Worm (Caenorhabditis elegans): Measurements from ENCODE around the gene wdr-5.2.

Gene wdr-5.2

ce11 chrX:14320298-14320697 is 29.6 kb upstream of the wdr-5.2 start, which contains the start of gene C11H1.9:
Gene C11H1.9 (minus strand): TSS chrX:14320398.
- no peak for TF ChIP-seq hmg-4 (GFP tag; optimal IDR thresholded peaks at IDR 0.05)
- no peak for TF ChIP-seq tra-4 (tag; optimal IDR thresholded peaks at IDR 0.05)
- no peak for TF ChIP-seq hmbx-1 (tag; optimal IDR thresholded peaks at IDR 0.05)
- TF ChIP-seq ama-1 (optimal IDR thresholded peaks at IDR 0.05): no peak
- TF ChIP-seq B0310.2 (tag; optimal IDR thresholded peaks at IDR 0.05): no peak
- TF ChIP-seq F13C5.2 (tag; optimal IDR thresholded peaks at IDR 0.05): no peak
- no peak for TF ChIP-seq hnd-1 (tag; optimal IDR thresholded peaks at IDR 0.05)
- TF ChIP-seq ceh-36 (tag; optimal IDR thresholded peaks at IDR 0.05): no peak
- TF ChIP-seq scrt-1 (GFP tag; IDR thresholded peaks at IDR 0.05): no peak
- no peak for TF ChIP-seq aly-1 (tag; optimal IDR thresholded peaks at IDR 0.05)
- no peak for TF ChIP-seq flt-1 (GFP tag; IDR thresholded peaks at IDR 0.05)
- TF ChIP-seq sea-1 (GFP tag; conservative IDR thresholded peaks at IDR 0.05): no peak
- TF ChIP-seq ets-7 (tag; optimal IDR thresholded peaks at IDR 0.05): no peak
- TF ChIP-seq tbx-11 (GFP tag; IDR thresholded peaks at IDR 0.05): no peak
- TF ChIP-seq pes-1 (GFP tag; IDR thresholded peaks at IDR 0.05): no peak

- TF ChIP-seq ceh-13 (GFP tag; optimal IDR thresholded peaks at IDR 0.05): no peak
- TF ChIP-seq B0310.2 (tag; optimal IDR thresholded peaks at IDR 0.05): no peak
- TF ChIP-seq aly-1 (tag; optimal IDR thresholded peaks at IDR 0.05): no peak
- TF ChIP-seq hnd-1 (tag; optimal IDR thresholded peaks at IDR 0.05): no peak
- TF ChIP-seq pes-1 (GFP tag; IDR thresholded peaks at IDR 0.05): no peak
- TF ChIP-seq tbx-37 (GFP tag; conservative IDR thresholded peaks at IDR 0.05): no peak
- TF ChIP-seq tra-4 (tag; optimal IDR thresholded peaks at IDR 0.05): no peak
- TF ChIP-seq F13C5.2 (tag; optimal IDR thresholded peaks at IDR 0.05): no peak
- no peak for TF ChIP-seq ceh-36 (tag; optimal IDR thresholded peaks at IDR 0.05)
- TF ChIP-seq ama-1 (optimal IDR thresholded peaks at IDR 0.05): no peak
- no peak for TF ChIP-seq scrt-1 (GFP tag; IDR thresholded peaks at IDR 0.05)
- no peak for TF ChIP-seq hmg-4 (GFP tag; optimal IDR thresholded peaks at IDR 0.05)
- TF ChIP-seq sea-1 (GFP tag; conservative IDR thresholded peaks at IDR 0.05): no peak
Measured at ce11 chrX:14322793-14323192, 27.1 kb upstream of the wdr-5.2 start.

ce11 chrX:14324289-14324688 is 25.6 kb upstream of the wdr-5.2 start:
- TF ChIP-seq pes-1 (GFP tag; IDR thresholded peaks at IDR 0.05) (no peak), B0310.2 (tag; optimal IDR thresholded peaks at IDR 0.05) (no peak), flt-1 (GFP tag; IDR thresholded peaks at IDR 0.05) (no peak), tra-4 (tag; optimal IDR thresholded peaks at IDR 0.05) (no peak), ets-7 (tag; optimal IDR thresholded peaks at IDR 0.05) (no peak), tbx-11 (GFP tag; IDR thresholded peaks at IDR 0.05) (no peak)

- TF ChIP-seq B0310.2 (tag; optimal IDR thresholded peaks at IDR 0.05) (no peak), flt-1 (GFP tag; IDR thresholded peaks at IDR 0.05) (no peak), ceh-13 (GFP tag; optimal IDR thresholded peaks at IDR 0.05) (no peak), tbx-37 (GFP tag; conservative IDR thresholded peaks at IDR 0.05) (no peak), aly-1 (tag; optimal IDR thresholded peaks at IDR 0.05) (no peak), pes-1 (GFP tag; IDR thresholded peaks at IDR 0.05) (no peak), sea-1 (GFP tag; conservative IDR thresholded peaks at IDR 0.05) (no peak), hnd-1 (tag; optimal IDR thresholded peaks at IDR 0.05) (no peak), hmg-4 (GFP tag; optimal IDR thresholded peaks at IDR 0.05) (no peak), F13C5.2 (tag; optimal IDR thresholded peaks at IDR 0.05) (no peak), hmbx-1 (tag; optimal IDR thresholded peaks at IDR 0.05) (no peak), tbx-11 (GFP tag; IDR thresholded peaks at IDR 0.05) (no peak), ama-1 (optimal IDR thresholded peaks at IDR 0.05) (no peak), scrt-1 (GFP tag; IDR thresholded peaks at IDR 0.05) (no peak), ets-7 (tag; optimal IDR thresholded peaks at IDR 0.05) (no peak), tra-4 (tag; optimal IDR thresholded peaks at IDR 0.05) (no peak), ceh-36 (tag; optimal IDR thresholded peaks at IDR 0.05) (no peak)
Measured at ce11 chrX:14326578-14326977, 23.3 kb upstream of the wdr-5.2 start.

- no peak for TF ChIP-seq tra-4 (tag; optimal IDR thresholded peaks at IDR 0.05)
- TF ChIP-seq F13C5.2 (tag; optimal IDR thresholded peaks at IDR 0.05): no peak
- no peak for TF ChIP-seq hmg-4 (GFP tag; optimal IDR thresholded peaks at IDR 0.05)
- TF ChIP-seq hmbx-1 (tag; optimal IDR thresholded peaks at IDR 0.05): no peak
- TF ChIP-seq tbx-11 (GFP tag; IDR thresholded peaks at IDR 0.05): no peak
- TF ChIP-seq hnd-1 (tag; optimal IDR thresholded peaks at IDR 0.05): no peak
- TF ChIP-seq pes-1 (GFP tag; IDR thresholded peaks at IDR 0.05): no peak
- TF ChIP-seq tbx-37 (GFP tag; conservative IDR thresholded peaks at IDR 0.05): no peak
- TF ChIP-seq B0310.2 (tag; optimal IDR thresholded peaks at IDR 0.05): no peak
- no peak for TF ChIP-seq sea-1 (GFP tag; conservative IDR thresholded peaks at IDR 0.05)
Measured at ce11 chrX:14327398-14327797, 22.5 kb upstream of the wdr-5.2 start, which contains the start of gene C11H1.7. Gene C11H1.7 (plus strand): TSS chrX:14327409.

- TF ChIP-seq hmg-4 (GFP tag; optimal IDR thresholded peaks at IDR 0.05) (no peak), ceh-36 (tag; optimal IDR thresholded peaks at IDR 0.05) (no peak), B0310.2 (tag; optimal IDR thresholded peaks at IDR 0.05) (no peak), F13C5.2 (tag; optimal IDR thresholded peaks at IDR 0.05) (no peak), flt-1 (GFP tag; IDR thresholded peaks at IDR 0.05) (no peak), tra-4 (tag; optimal IDR thresholded peaks at IDR 0.05) (no peak), pes-1 (GFP tag; IDR thresholded peaks at IDR 0.05) (no peak)
Measured at ce11 chrX:14329348-14329747, 20.6 kb upstream of the wdr-5.2 start.

ce11 chrX:14334151-14334550 is 15.8 kb upstream of the wdr-5.2 start:
- TF ChIP-seq hmbx-1 (tag; optimal IDR thresholded peaks at IDR 0.05): no peak
- no peak for TF ChIP-seq scrt-1 (GFP tag; IDR thresholded peaks at IDR 0.05)
- TF ChIP-seq ceh-36 (tag; optimal IDR thresholded peaks at IDR 0.05): no peak
- TF ChIP-seq tbx-11 (GFP tag; IDR thresholded peaks at IDR 0.05): no peak
- TF ChIP-seq tbx-37 (GFP tag; conservative IDR thresholded peaks at IDR 0.05): no peak
- TF ChIP-seq aly-1 (tag; optimal IDR thresholded peaks at IDR 0.05): no peak
- no peak for TF ChIP-seq tra-4 (tag; optimal IDR thresholded peaks at IDR 0.05)
- no peak for TF ChIP-seq pes-1 (GFP tag; IDR thresholded peaks at IDR 0.05)
- TF ChIP-seq flt-1 (GFP tag; IDR thresholded peaks at IDR 0.05): no peak
- no peak for TF ChIP-seq F13C5.2 (tag; optimal IDR thresholded peaks at IDR 0.05)
- TF ChIP-seq ama-1 (optimal IDR thresholded peaks at IDR 0.05): no peak
- TF ChIP-seq B0310.2 (tag; optimal IDR thresholded peaks at IDR 0.05): no peak
- no peak for TF ChIP-seq hnd-1 (tag; optimal IDR thresholded peaks at IDR 0.05)
- no peak for TF ChIP-seq sea-1 (GFP tag; conservative IDR thresholded peaks at IDR 0.05)
- no peak for TF ChIP-seq ceh-13 (GFP tag; optimal IDR thresholded peaks at IDR 0.05)
- no peak for TF ChIP-seq ets-7 (tag; optimal IDR thresholded peaks at IDR 0.05)
- TF ChIP-seq hmg-4 (GFP tag; optimal IDR thresholded peaks at IDR 0.05): no peak

Data from whole organism, early embryonic.